Worm (Caenorhabditis elegans) whole organism, L4 larva: ENCODE measurements around the gene nhr-141.
A peak's percentile ranks its signal among the peaks of the same experiment; 100 is the strongest.
"Not testable (repeated sequence)": the region's sequence is repeated elsewhere in the genome, so short reads cannot be mapped to it uniquely, and the experiment has no call there.

Source experiments
- F44E2.7 ChIP-seq: fragments of 200-800 bp; sonication (Bioruptor generic); IDR thresholded peaks from 2 replicates; pipeline ENCODE4 v2.1.2; 2022; ENCODE audit warnings: missing genetic modification characterization, missing compliant biosample characterization
- T20F7.1 ChIP-seq: fragments of 200-800 bp; sonication (Bioruptor generic); optimal IDR thresholded peaks from 2 replicates; lab custom pipeline; 2018; ENCODE audit warnings: mild to moderate bottlenecking, missing genetic modification characterization, missing compliant biosample characterization
- T26A8.4 ChIP-seq: fragments of 200-800 bp; sonication (Bioruptor generic); IDR thresholded peaks from 2 replicates; pipeline ENCODE4 v1.3.6; 2022; ENCODE audit warnings: missing genetic modification characterization, missing compliant biosample characterization
- ZK337.2 ChIP-seq: fragments of 200-800 bp; sonication (Bioruptor generic); IDR thresholded peaks from 2 replicates; pipeline ENCODE4 v1.3.6; 2022; ENCODE audit warnings: missing genetic modification reagents, missing genetic modification characterization, missing compliant biosample characterization
- aha-1 ChIP-seq: fragments of 150-350 bp; peaks from one replicate; lab custom pipeline; 2014; ENCODE audit warnings: missing biosample characterization, missing genetic modification characterization
- arid-1 ChIP-seq: fragments of 200-800 bp; sonication (Bioruptor generic); conservative IDR thresholded peaks from 2 replicates; pipeline ENCODE4 v1.3.6; 2022; ENCODE audit warnings: missing genetic modification reagents, missing genetic modification characterization, missing compliant biosample characterization
- ceh-20 ChIP-seq: fragments of 200-800 bp; sonication (Bioruptor generic); IDR thresholded peaks from 2 replicates; pipeline ENCODE4 v1.3.6; 2022; ENCODE audit warnings: missing genetic modification reagents, missing genetic modification characterization, missing compliant biosample characterization
- ces-1 ChIP-seq: fragments of 150-350 bp; sonication (generic microtip); optimal IDR thresholded peaks from 4 replicates; lab custom pipeline; 2014; ENCODE audit warnings: missing biosample characterization, missing genetic modification reagents, missing genetic modification characterization
- daf-8 ChIP-seq: fragments of 200-800 bp; sonication (Bioruptor generic); IDR thresholded peaks from 2 replicates; pipeline ENCODE4 v1.3.6; 2022; ENCODE audit warnings: missing genetic modification characterization, missing compliant biosample characterization
- dmd-9 ChIP-seq: fragments of 200-800 bp; sonication (Bioruptor generic); IDR thresholded peaks from 2 replicates; pipeline ENCODE4 v1.3.6; 2022; ENCODE audit warnings: missing genetic modification reagents, missing genetic modification characterization, missing compliant biosample characterization
- egl-43 ChIP-seq: fragments of 200-800 bp; sonication (Bioruptor generic); IDR thresholded peaks from 2 replicates; pipeline ENCODE4 v1.3.6; 2022; ENCODE audit warnings: missing genetic modification reagents, missing genetic modification characterization, missing compliant biosample characterization
- gei-8 ChIP-seq: fragments of 200-800 bp; sonication (Bioruptor generic); optimal IDR thresholded peaks from 2 replicates; lab custom pipeline; 2018; ENCODE audit warnings: mild to moderate bottlenecking, missing genetic modification characterization, missing compliant biosample characterization
- hlh-11 ChIP-seq: fragments of 200-800 bp; sonication (Bioruptor generic); optimal IDR thresholded peaks from 2 replicates; lab custom pipeline; 2018; ENCODE audit warnings: mild to moderate bottlenecking, missing genetic modification characterization, missing compliant biosample characterization
- lin-15B ChIP-seq: fragments of 150-350 bp; sonication (generic microtip); optimal IDR thresholded peaks from 3 replicates; lab custom pipeline; 2014; ENCODE audit warnings: missing biosample characterization, missing genetic modification characterization
- lir-3 ChIP-seq: sonication (generic microtip); optimal IDR thresholded peaks from 2 replicates; lab custom pipeline; 2016; ENCODE audit warnings: mild to moderate bottlenecking, missing genetic modification characterization, missing compliant biosample characterization
- lsy-2 ChIP-seq, 2 experiments: fragments of 150-350 bp in 1 of 2; sonication (generic microtip) in 1 of 2; optimal IDR thresholded peaks; 2 replicates each; lab custom pipeline; 2014 to 2017; ENCODE audit warnings: missing biosample characterization in 2 of 2, missing genetic modification characterization in 2 of 2
- nhr-10 ChIP-seq: fragments of 150-350 bp; optimal IDR thresholded peaks from 2 replicates; lab custom pipeline; 2014; ENCODE audit warnings: missing biosample characterization, missing genetic modification characterization
- nhr-25 ChIP-seq: sonication (generic microtip); optimal IDR thresholded peaks from 2 replicates; lab custom pipeline; 2017; ENCODE audit warnings: missing genetic modification characterization, mild to moderate bottlenecking, missing compliant biosample characterization, antibody characterized with exemption, moderate library complexity, borderline replicate concordance; ENCODE audit not compliant: insufficient read depth
- php-3 ChIP-seq: fragments of 200-800 bp; sonication (Bioruptor generic); IDR thresholded peaks from 2 replicates; pipeline ENCODE4 v1.3.6; 2022; ENCODE audit warnings: missing genetic modification reagents, missing genetic modification characterization, missing compliant biosample characterization
- pqm-1 ChIP-seq: sonication (generic microtip); optimal IDR thresholded peaks from 2 replicates; lab custom pipeline; 2017; ENCODE audit warnings: missing biosample characterization, missing genetic modification characterization
- rbr-2 ChIP-seq: sonication (generic microtip); optimal IDR thresholded peaks from 2 replicates; lab custom pipeline; 2016; ENCODE audit warnings: missing genotype, missing genetic modification characterization, missing compliant biosample characterization
- saeg-2 ChIP-seq: fragments of 200-800 bp; sonication (Bioruptor generic); IDR thresholded peaks from 2 replicates; pipeline ENCODE4 v1.3.6; 2022; ENCODE audit warnings: missing genetic modification reagents, missing genetic modification characterization, missing compliant biosample characterization
- set-16 ChIP-seq: fragments of 200-800 bp; sonication (Bioruptor generic); IDR thresholded peaks from 2 replicates; pipeline ENCODE4 v1.3.6; 2022; ENCODE audit warnings: missing genetic modification reagents, missing genetic modification characterization, missing compliant biosample characterization
- snpc-1.2 ChIP-seq: fragments of 200-800 bp; sonication (Bioruptor generic); IDR thresholded peaks from 2 replicates; pipeline ENCODE4 v1.3.6; 2022; ENCODE audit warnings: missing genetic modification reagents, missing genetic modification characterization, missing compliant biosample characterization
- snpc-4 ChIP-seq: fragments of 150-350 bp; optimal IDR thresholded peaks from 2 replicates; lab custom pipeline; 2014; ENCODE audit warnings: missing biosample characterization, missing genetic modification characterization
- spr-3 ChIP-seq: fragments of 200-800 bp; sonication (Bioruptor generic); optimal IDR thresholded peaks from 2 replicates; lab custom pipeline; 2018; ENCODE audit warnings: mild to moderate bottlenecking, missing genetic modification characterization, missing compliant biosample characterization
- tra-1 ChIP-seq: fragments of 200-800 bp; sonication (Bioruptor generic); IDR thresholded peaks from 2 replicates; pipeline ENCODE4 v1.3.6; 2022; ENCODE audit warnings: missing genetic modification reagents, missing genetic modification characterization, missing compliant biosample characterization
- unc-130 ChIP-seq: sonication (generic microtip); optimal IDR thresholded peaks from 2 replicates; lab custom pipeline; 2016; ENCODE audit warnings: missing genetic modification reagents, missing genetic modification characterization, missing compliant biosample characterization
- unc-62 ChIP-seq, 3 experiments: fragments of 150-350 bp in 1 of 3; sonication (generic microtip); optimal IDR thresholded peaks in 2 of 3; peaks in 1 of 3; 1 replicate in 1 of 3; 2 replicates in 2 of 3; lab custom pipeline; 2014 to 2017; ENCODE audit warnings: missing biosample characterization in 3 of 3, missing genetic modification characterization in 3 of 3, missing genetic modification reagents in 3 of 3, missing genotype in 1 of 3
- vab-7 ChIP-seq: fragments of 200-800 bp; sonication (Bioruptor generic); IDR thresholded peaks from 2 replicates; pipeline ENCODE4 v1.3.6; 2022; ENCODE audit warnings: missing genetic modification reagents, missing genetic modification characterization, missing compliant biosample characterization
- zfp-2 ChIP-seq: sonication (generic microtip); optimal IDR thresholded peaks from 2 replicates; lab custom pipeline; 2016; ENCODE audit warnings: mild to moderate bottlenecking, missing genetic modification characterization, missing compliant biosample characterization
- zip-2 ChIP-seq: fragments of 150-350 bp; optimal IDR thresholded peaks from 2 replicates; lab custom pipeline; 2014; ENCODE audit warnings: missing biosample characterization, missing genetic modification characterization
- ztf-7 ChIP-seq: fragments of 150-350 bp; optimal IDR thresholded peaks from 2 replicates; lab custom pipeline; 2014; ENCODE audit warnings: missing biosample characterization, missing genetic modification characterization

Gene nhr-141

DNA sequence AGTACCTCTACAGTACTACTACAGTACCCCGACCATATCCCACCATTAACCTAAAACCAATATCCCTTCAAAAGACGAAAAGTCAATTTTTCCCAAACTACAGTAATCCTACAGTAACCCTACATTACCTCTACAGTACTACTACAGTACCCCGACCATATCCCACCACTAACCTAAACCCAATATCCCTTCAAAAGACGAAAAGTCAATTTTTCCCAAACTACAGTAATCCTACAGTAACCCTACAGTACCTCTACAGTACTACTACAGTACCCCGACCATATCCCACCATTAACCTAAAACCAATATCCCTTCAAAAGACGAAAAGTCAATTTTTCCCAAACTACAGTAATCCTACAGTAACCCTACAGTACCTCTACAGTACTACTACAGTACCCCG is at the start of gene nhr-141:
Gene nhr-141, plus strand, starts transcription at position 331 of the 400 bp plus-strand sequence.
- not testable (repeated sequence) for TF ChIP-seq gei-8 (GFP tag; lab: Kevin White, UChicago); rbr-2 (tag; lab: Kevin White, UChicago); aha-1

DNA sequence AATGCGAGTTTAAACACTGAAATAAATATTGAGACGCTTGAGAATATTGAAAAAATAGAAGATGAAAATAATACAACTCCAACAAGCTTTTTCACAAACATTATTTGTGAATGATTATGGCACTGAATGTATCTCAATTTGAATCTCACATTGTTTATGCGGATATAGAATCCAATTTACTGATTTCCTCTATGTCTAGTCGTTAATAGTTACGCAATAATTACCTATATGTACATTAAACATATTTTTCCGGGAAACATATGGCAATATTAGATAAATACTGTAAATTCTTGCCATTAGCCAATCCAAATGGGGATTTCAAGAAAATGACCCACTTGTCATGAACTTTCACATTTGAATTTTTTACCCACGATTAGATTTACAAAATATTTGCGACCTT is 49.1 kb upstream of the nhr-141 start, which contains the start of gene srx-9:
Gene srx-9, minus strand, starts transcription at position 101 of the 400 bp plus-strand sequence.
- TF ChIP-seq egl-43 (GFP tag; lab: Robert Waterston, UW): no peak
- TF ChIP-seq unc-62 (GFP tag; optimal IDR thresholded peaks at IDR 0.05 in 1 of 2; lab: Kevin White, UChicago): peak in 1 of 2 experiments; percentile 2
- TF ChIP-seq unc-62 (tag; optimal IDR thresholded peaks at IDR 0.05; lab: Kevin White, UChicago): no peak
- TF ChIP-seq snpc-1.2 (GFP tag; lab: Robert Waterston, UW): no peak
- TF ChIP-seq, all 104 proteins: peak for 1

DNA sequence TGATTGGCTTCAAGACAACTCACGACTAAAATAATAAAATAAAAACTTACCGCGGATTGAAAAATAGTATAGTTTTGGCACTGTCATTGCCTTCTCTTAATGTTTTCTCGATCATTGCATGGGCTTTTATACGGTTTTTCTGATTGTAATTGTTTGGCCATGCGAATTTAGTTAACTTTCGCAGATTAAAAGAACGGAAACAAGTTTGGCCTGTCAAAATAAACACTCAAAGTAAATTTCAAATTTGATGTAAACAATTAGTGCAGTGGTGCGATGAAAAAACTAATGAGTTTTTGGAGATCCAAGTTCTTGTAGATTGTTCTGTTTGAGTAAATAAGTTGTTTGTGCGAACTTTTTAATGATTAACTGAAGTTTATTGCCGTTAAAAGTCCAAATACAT is 45.3 kb upstream of the nhr-141 start, which contains the start of gene gst-41:
Gene gst-41, minus strand, starts transcription at position 101 of the 400 bp plus-strand sequence.
- no peak for TF ChIP-seq T20F7.1 (GFP tag; lab: Kevin White, UChicago)
- TF ChIP-seq ztf-7 (tag; lab: Kevin White, UChicago): no peak
- no peak for TF ChIP-seq spr-3 (GFP tag; lab: Kevin White, UChicago)
- TF ChIP-seq saeg-2: no peak
- TF ChIP-seq php-3: no peak
- no peak for TF ChIP-seq ceh-20
- TF ChIP-seq lsy-2 (tag; optimal IDR thresholded peaks at IDR 0.05; lab: Kevin White, UChicago): no peak
- no peak for TF ChIP-seq ZK337.2
- no peak for TF ChIP-seq zfp-2 (tag; lab: Kevin White, UChicago)
- TF ChIP-seq snpc-4 (tag; lab: Kevin White, UChicago): no peak
- TF ChIP-seq T26A8.4 (GFP tag; lab: Robert Waterston, UW): no peak
- TF ChIP-seq egl-43 (GFP tag; lab: Robert Waterston, UW): no peak
- no peak for TF ChIP-seq lin-15B (tag; lab: Kevin White, UChicago)
- TF ChIP-seq vab-7 (GFP tag; lab: Robert Waterston, UW): no peak
- no peak for TF ChIP-seq lir-3
- no peak for TF ChIP-seq unc-130 (GFP tag; lab: Kevin White, UChicago)
- no peak for TF ChIP-seq hlh-11 (tag; lab: Kevin White, UChicago)
- no peak for TF ChIP-seq nhr-25 (tag; lab: Kevin White, UChicago)
- no peak for TF ChIP-seq daf-8 (GFP tag; lab: Robert Waterston, UW)
- TF ChIP-seq dmd-9: no peak
- TF ChIP-seq, all 104 proteins: peak for 0

ce11 chrV:7400095-7400494 is 44.4 kb upstream of the nhr-141 start, which contains the start of gene cnc-9:
cnc-9 (minus strand) TSS chrV:7400195.
- TF ChIP-seq snpc-1.2 (GFP tag; lab: Robert Waterston, UW) (no peak), ces-1 (GFP tag; lab: Kevin White, UChicago) (no peak), unc-62 (GFP tag; optimal IDR thresholded peaks at IDR 0.05 in 1 of 2; lab: Kevin White, UChicago) (no peak), unc-62 (tag; optimal IDR thresholded peaks at IDR 0.05; lab: Kevin White, UChicago) (no peak), nhr-10 (tag; lab: Kevin White, UChicago) (no peak), T26A8.4 (GFP tag; lab: Robert Waterston, UW) (no peak), arid-1 (GFP tag; lab: Robert Waterston, UW) (no peak), T20F7.1 (GFP tag; lab: Kevin White, UChicago) (no peak), F44E2.7 (no peak), snpc-4 (tag; lab: Kevin White, UChicago) (no peak), daf-8 (GFP tag; lab: Robert Waterston, UW) (no peak), set-16 (GFP tag; lab: Robert Waterston, UW) (no peak), zip-2 (tag; lab: Kevin White, UChicago) (no peak), tra-1 (GFP tag; lab: Robert Waterston, UW) (no peak), pqm-1 (tag; lab: Kevin White, UChicago) (no peak)
